Fruit fly (Drosophila melanogaster): ENCODE results near the gene kuk.
A peak's percentile ranks its signal among the peaks of the same experiment; 100 is the strongest.

Gene kuk

DNA sequence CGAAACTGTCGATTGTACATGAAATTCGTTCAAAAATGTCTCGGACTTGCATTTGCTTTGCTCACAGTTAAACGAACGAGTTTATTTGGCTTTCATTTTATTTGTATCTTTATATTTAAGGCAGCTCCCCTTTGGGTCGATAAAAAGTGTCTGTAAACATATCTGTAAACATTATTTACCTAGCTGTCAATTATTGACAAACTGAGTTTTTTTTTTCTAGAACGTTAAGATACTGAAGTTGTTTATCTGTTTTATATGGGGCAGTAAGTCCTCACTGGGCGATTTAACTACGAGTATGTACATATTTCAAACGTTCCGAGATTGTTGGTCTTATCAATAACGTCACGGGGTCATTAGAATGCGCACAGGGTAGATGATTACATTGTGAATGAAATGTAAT lies 35.6 kb downstream of the kuk start (continued):
- TF ChIP-seq Usf (GFP tag; optimal IDR thresholded peaks at IDR 0.05): no peak
- no peak for TF ChIP-seq Awh (GFP tag; IDR thresholded peaks at IDR 0.05)
- peak; percentile 35 for TF ChIP-seq CG10147 (GFP tag; optimal IDR thresholded peaks at IDR 0.05)
- no peak for TF ChIP-seq Poxn (GFP tag; IDR thresholded peaks at IDR 0.05)
- no peak for TF ChIP-seq MBD-R2 (GFP tag; IDR thresholded peaks at IDR 0.05)
- TF ChIP-seq CG13624 (GFP tag; optimal IDR thresholded peaks at IDR 0.05): no peak
- no peak for TF ChIP-seq CG9609 (GFP tag; optimal IDR thresholded peaks at IDR 0.05)
- peak; percentile 10 for TF ChIP-seq CG18599 (GFP tag; optimal IDR thresholded peaks at IDR 0.05)
- no peak for TF ChIP-seq Jarid2 (GFP tag; optimal IDR thresholded peaks at IDR 0.05)
- no peak for TF ChIP-seq Atf-2 (GFP tag; optimal IDR thresholded peaks at IDR 0.05)
- TF ChIP-seq gfzf (GFP tag; optimal IDR thresholded peaks at IDR 0.05): no peak
- no peak for TF ChIP-seq CG12236 (GFP tag; optimal IDR thresholded peaks at IDR 0.05)
- TF ChIP-seq CG7556 (GFP tag; optimal IDR thresholded peaks at IDR 0.05): no peak
- TF ChIP-seq CG6175 (GFP tag; IDR thresholded peaks at IDR 0.05): no peak
- no peak for TF ChIP-seq yki (optimal IDR thresholded peaks at IDR 0.05)
- TF ChIP-seq Nf-YB (GFP tag; optimal IDR thresholded peaks at IDR 0.05): no peak
- TF ChIP-seq CG6272 (GFP tag; IDR thresholded peaks at IDR 0.05): no peak
- no peak for TF ChIP-seq aop (GFP tag; IDR thresholded peaks at IDR 0.05)
- TF ChIP-seq CG16813 (GFP tag; IDR thresholded peaks at IDR 0.05; ENCODE audit: partially characterized antibody): no peak
- no peak for TF ChIP-seq CTCF (GFP tag; optimal IDR thresholded peaks at IDR 0.05)
- no peak for TF ChIP-seq Bteb2 (GFP tag; optimal IDR thresholded peaks at IDR 0.05)
- TF ChIP-seq CG17912 (GFP tag; optimal IDR thresholded peaks at IDR 0.05): no peak
- no peak for TF ChIP-seq Max (GFP tag; optimal IDR thresholded peaks at IDR 0.05)
- TF ChIP-seq CG15696 (tag; optimal IDR thresholded peaks at IDR 0.05): peak; percentile 50
- TF ChIP-seq CG2129 (GFP tag; IDR thresholded peaks at IDR 0.05; ENCODE audit: partially characterized antibody): no peak
- peak; percentile 63 for TF ChIP-seq Med (GFP tag)
- TF ChIP-seq Side (GFP tag; optimal IDR thresholded peaks at IDR 0.05): no peak
- TF ChIP-seq ftz-f1 (GFP tag; optimal IDR thresholded peaks at IDR 0.05): no peak
- no peak for TF ChIP-seq wdn (GFP tag; IDR thresholded peaks at IDR 0.05)
- TF ChIP-seq Six4 (GFP tag; optimal IDR thresholded peaks at IDR 0.05): no peak
- TF ChIP-seq nmo (GFP tag; optimal IDR thresholded peaks at IDR 0.05): no peak
- no peak for TF ChIP-seq Dp (GFP tag; optimal IDR thresholded peaks at IDR 0.05)
- no peak for TF ChIP-seq CG4282 (GFP tag; optimal IDR thresholded peaks at IDR 0.05)
- TF ChIP-seq H2.0 (GFP tag; IDR thresholded peaks at IDR 0.05): no peak
- no peak for TF ChIP-seq Dip2 (GFP tag; IDR thresholded peaks at IDR 0.05)
- TF ChIP-seq Sry-δ (GFP tag; optimal IDR thresholded peaks at IDR 0.05): no peak
- no peak for TF ChIP-seq usp (GFP tag; optimal IDR thresholded peaks at IDR 0.05)
- no peak for TF ChIP-seq gro (GFP tag; optimal IDR thresholded peaks at IDR 0.05)
- no peak for TF ChIP-seq toy (GFP tag; IDR thresholded peaks at IDR 0.05)
- no peak for TF ChIP-seq ewg (GFP tag; optimal IDR thresholded peaks at IDR 0.05)
- TF ChIP-seq CG14667 (GFP tag; IDR thresholded peaks at IDR 0.05): no peak
- peak; percentile 43 for TF ChIP-seq CG10543 (GFP tag; optimal IDR thresholded peaks at IDR 0.05)
- TF ChIP-seq hbn (GFP tag; IDR thresholded peaks at IDR 0.05; ENCODE audit: partially characterized antibody): no peak
- TF ChIP-seq Dref (GFP tag; IDR thresholded peaks at IDR 0.05): no peak
- TF ChIP-seq MESR4 (GFP tag; optimal IDR thresholded peaks at IDR 0.05): no peak
- TF ChIP-seq Gsc (GFP tag; IDR thresholded peaks at IDR 0.05): no peak
- no peak for TF ChIP-seq Atf3 (GFP tag; optimal IDR thresholded peaks at IDR 0.05)
- TF ChIP-seq slou (GFP tag; optimal IDR thresholded peaks at IDR 0.05): no peak
- no peak for TF ChIP-seq nom (GFP tag; optimal IDR thresholded peaks at IDR 0.05)
- TF ChIP-seq kni (GFP tag; optimal IDR thresholded peaks at IDR 0.05): peak; percentile 62
- TF ChIP-seq luna (GFP tag; optimal IDR thresholded peaks at IDR 0.05): no peak
- no peak for TF ChIP-seq Pdp1 (GFP tag; optimal IDR thresholded peaks at IDR 0.05)
- no peak for TF ChIP-seq NfI (GFP tag; optimal IDR thresholded peaks at IDR 0.05)

Measured in whole organism, embryonic.